Fruit fly (Drosophila melanogaster): Measurements from ENCODE around the gene Rnmt.

dm6 chr2L:15001847-15002246 lies 7.9 kb upstream of the Rnmt start:
- TF ChIP-seq CG8478 (optimal IDR thresholded peaks at IDR 0.05) (no peak), CTCF (optimal IDR thresholded peaks at IDR 0.05) (no peak)

Measured in S2 (cell line).